Worm (Caenorhabditis elegans): ENCODE measurements around the gene ent-1.

Gene ent-1

ce11 chrIV:11640915-11641314, 14.4 kb downstream of the ent-1 start, which contains the start of gene ttr-50:
TSS of gene ttr-50 (minus strand) at chrIV:11641015.
- TF ChIP-seq W03F9.2 (tag; optimal IDR thresholded peaks at IDR 0.05) (no peak), dao-5 (tag; optimal IDR thresholded peaks at IDR 0.05) (no peak), him-1 (tag; optimal IDR thresholded peaks at IDR 0.05) (no peak)

ce11 chrIV:11638016-11638415, 17.3 kb downstream of the ent-1 start, which contains the start of gene rbm-17:
TSS of gene rbm-17 (plus strand) at chrIV:11638316.
- no peak for TF ChIP-seq W03F9.2 (tag; optimal IDR thresholded peaks at IDR 0.05)
- no peak for TF ChIP-seq dao-5 (tag; optimal IDR thresholded peaks at IDR 0.05)
- no peak for TF ChIP-seq him-1 (tag; optimal IDR thresholded peaks at IDR 0.05)

- TF ChIP-seq dao-5 (tag; optimal IDR thresholded peaks at IDR 0.05) (no peak), him-1 (tag; optimal IDR thresholded peaks at IDR 0.05) (no peak), W03F9.2 (tag; optimal IDR thresholded peaks at IDR 0.05) (no peak)
Observed at ce11 chrIV:11636409-11636723, 18.9 kb downstream of the ent-1 start, which contains the start of gene F58B3.6. TSS of gene F58B3.6 (plus strand) at chrIV:11636648.

ce11 chrIV:11635437-11636408, 19.5 kb downstream of the ent-1 start, which contains the start of gene mars-1:
TSS of gene mars-1 (minus strand) at chrIV:11635487.
- TF ChIP-seq him-1 (tag; optimal IDR thresholded peaks at IDR 0.05) (no peak), dao-5 (tag; optimal IDR thresholded peaks at IDR 0.05) (no peak), W03F9.2 (tag; optimal IDR thresholded peaks at IDR 0.05) (peak; percentile 66)

- no peak for TF ChIP-seq W03F9.2 (tag; optimal IDR thresholded peaks at IDR 0.05)
- TF ChIP-seq him-1 (tag; optimal IDR thresholded peaks at IDR 0.05), result no peak
- TF ChIP-seq dao-5 (tag; optimal IDR thresholded peaks at IDR 0.05), result no peak
Observed at ce11 chrIV:11631750-11632149, 23.5 kb downstream of the ent-1 start, which contains the start of gene F58B3.4. TSS of gene F58B3.4 (minus strand) at chrIV:11631850.

ce11 chrIV:11627847-11628246, 27.4 kb downstream of the ent-1 start, which contains the start of gene lys-6:
TSS of gene lys-6 (minus strand) at chrIV:11627947.
- TF ChIP-seq W03F9.2 (tag; optimal IDR thresholded peaks at IDR 0.05) (no peak), dao-5 (tag; optimal IDR thresholded peaks at IDR 0.05) (no peak), him-1 (tag; optimal IDR thresholded peaks at IDR 0.05) (no peak)

- TF ChIP-seq him-1 (tag; optimal IDR thresholded peaks at IDR 0.05) (no peak), dao-5 (tag; optimal IDR thresholded peaks at IDR 0.05) (no peak), W03F9.2 (tag; optimal IDR thresholded peaks at IDR 0.05) (no peak)
Observed at ce11 chrIV:11625482-11625881, 29.8 kb downstream of the ent-1 start, which contains the start of gene lys-5. TSS of gene lys-5 (minus strand) at chrIV:11625582.

- TF ChIP-seq W03F9.2 (tag; optimal IDR thresholded peaks at IDR 0.05) (no peak), dao-5 (tag; optimal IDR thresholded peaks at IDR 0.05) (no peak), him-1 (tag; optimal IDR thresholded peaks at IDR 0.05) (no peak)
Observed at ce11 chrIV:11623759-11624287, 31.4 kb downstream of the ent-1 start.

ce11 chrIV:11623060-11623459, 32.2 kb downstream of the ent-1 start, which contains the start of gene lys-4:
TSS of gene lys-4 (minus strand) at chrIV:11623174.
- no peak for TF ChIP-seq him-1 (tag; optimal IDR thresholded peaks at IDR 0.05)
- TF ChIP-seq dao-5 (tag; optimal IDR thresholded peaks at IDR 0.05), result no peak
- TF ChIP-seq W03F9.2 (tag; optimal IDR thresholded peaks at IDR 0.05), result no peak

ce11 chrIV:11622336-11622735, 32.9 kb downstream of the ent-1 start:
- TF ChIP-seq him-1 (tag; optimal IDR thresholded peaks at IDR 0.05) (no peak), W03F9.2 (tag; optimal IDR thresholded peaks at IDR 0.05) (no peak), dao-5 (tag; optimal IDR thresholded peaks at IDR 0.05) (no peak)

ce11 chrIV:11620909-11621308, 34.4 kb downstream of the ent-1 start, which contains the start of gene dsl-5:
TSS of gene dsl-5 (minus strand) at chrIV:11621009.
- TF ChIP-seq him-1 (tag; optimal IDR thresholded peaks at IDR 0.05) (no peak), dao-5 (tag; optimal IDR thresholded peaks at IDR 0.05) (no peak), W03F9.2 (tag; optimal IDR thresholded peaks at IDR 0.05) (no peak)

- TF ChIP-seq dao-5 (tag; optimal IDR thresholded peaks at IDR 0.05), result no peak
- TF ChIP-seq W03F9.2 (tag; optimal IDR thresholded peaks at IDR 0.05), result peak; percentile 89
Observed at ce11 chrIV:11604909-11605308, 50.4 kb downstream of the ent-1 start, which contains the start of the genes ragc-1 and Y24F12A.1. TSS of gene ragc-1 (minus strand) at chrIV:11604933. TSS of gene Y24F12A.1 (plus strand) at chrIV:11605254.

Data from whole organism, L4/young adult.